Fruit fly (Drosophila melanogaster) whole organism, embryonic: ENCODE data around the gene Tob.
A peak's percentile ranks its signal among the peaks of the same experiment; 100 is the strongest.

Source experiments
- Bdp1 ChIP-seq: fragments of 200-800 bp; sonication (Bioruptor generic); optimal IDR thresholded peaks from 3 replicates; lab custom pipeline; 2016; ENCODE audit warnings: missing biosample characterization, missing genetic modification characterization
- CG11560 ChIP-seq: fragments of 200-800 bp; sonication (Bioruptor generic); IDR thresholded peaks from 3 replicates; pipeline ENCODE4 v1.3.6; 2022; ENCODE audit warnings: missing biosample characterization, missing genetic modification characterization
- CG12659 ChIP-seq: fragments of 200-800 bp; sonication (Bioruptor generic); optimal IDR thresholded peaks from 3 replicates; lab custom pipeline; 2017; ENCODE audit warnings: mild to moderate bottlenecking, missing biosample characterization, missing genetic modification reagents, missing genetic modification characterization
- CG12744 ChIP-seq: fragments of 200-800 bp; sonication (Bioruptor generic); optimal IDR thresholded peaks from 2 replicates; lab custom pipeline; 2016; ENCODE audit warnings: missing biosample characterization, missing genetic modification characterization
- CG13123 ChIP-seq: fragments of 200-800 bp; sonication (Bioruptor generic); optimal IDR thresholded peaks from 2 replicates; lab custom pipeline; 2016; ENCODE audit warnings: missing biosample characterization, missing genetic modification characterization
- CG13287 ChIP-seq: fragments of 200-800 bp; sonication (Bioruptor generic); IDR thresholded peaks from 2 replicates; pipeline ENCODE4 v1.3.6; 2022; ENCODE audit warnings: missing biosample characterization, missing genetic modification characterization; ENCODE audit not compliant: partially characterized antibody
- CG13894 ChIP-seq: fragments of 200-800 bp; sonication (Bioruptor generic); optimal IDR thresholded peaks from 3 replicates; lab custom pipeline; 2018; ENCODE audit warnings: missing biosample characterization, mild to moderate bottlenecking, missing genetic modification characterization, moderate library complexity
- CG15514 ChIP-seq: fragments of 200-800 bp; sonication (Bioruptor generic); optimal IDR thresholded peaks from 3 replicates; lab custom pipeline; 2017; ENCODE audit warnings: missing biosample characterization, missing genetic modification characterization, mild to moderate bottlenecking, moderate library complexity, missing genetic modification reagents
- CG1603 ChIP-seq: fragments of 200-800 bp; sonication (Bioruptor generic); optimal IDR thresholded peaks from 2 replicates; lab custom pipeline; 2019; ENCODE audit warnings: missing biosample characterization, mild to moderate bottlenecking, missing genetic modification characterization, moderate library complexity
- CG17359 ChIP-seq: fragments of 200-800 bp; sonication (Bioruptor generic); optimal IDR thresholded peaks from 3 replicates; lab custom pipeline; 2018; ENCODE audit warnings: missing biosample characterization, mild to moderate bottlenecking, missing genetic modification characterization, moderate library complexity
- CG17829 ChIP-seq: fragments of 200-800 bp; optimal IDR thresholded peaks from 2 replicates; lab custom pipeline; 2019; ENCODE audit warnings: missing biosample characterization, mild to moderate bottlenecking, missing genetic modification characterization, moderate library complexity
- CG18476 ChIP-seq: fragments of 200-800 bp; sonication (Bioruptor generic); optimal IDR thresholded peaks from 2 replicates; lab custom pipeline; 2016; ENCODE audit warnings: missing biosample characterization, mild to moderate bottlenecking, missing genetic modification characterization
- CG2120 ChIP-seq: fragments of 200-800 bp; sonication (Bioruptor generic); optimal IDR thresholded peaks from 3 replicates; lab custom pipeline; 2016; ENCODE audit warnings: missing biosample characterization, missing genetic modification characterization
- CG3065 ChIP-seq: fragments of 200-800 bp; sonication (Bioruptor generic); optimal IDR thresholded peaks from 2 replicates; lab custom pipeline; 2016; ENCODE audit warnings: missing biosample characterization, missing genetic modification characterization
- CG31224 ChIP-seq: fragments of 200-800 bp; sonication (Bioruptor generic); IDR thresholded peaks from 2 replicates; pipeline ENCODE4 v1.3.6; 2022; ENCODE audit warnings: missing biosample characterization, missing genetic modification characterization
- CG4617 ChIP-seq: fragments of 200-800 bp; sonication (Bioruptor generic); optimal IDR thresholded peaks from 3 replicates; lab custom pipeline; 2016; ENCODE audit warnings: missing biosample characterization, missing genetic modification characterization, borderline replicate concordance
- CG4820 ChIP-seq: fragments of 200-800 bp; sonication (Bioruptor generic); optimal IDR thresholded peaks from 3 replicates; lab custom pipeline; 2016; ENCODE audit warnings: missing biosample characterization, missing genetic modification characterization
- CG4854 ChIP-seq: fragments of 200-800 bp; sonication (Bioruptor generic); optimal IDR thresholded peaks from 2 replicates; lab custom pipeline; 2016; ENCODE audit warnings: missing biosample characterization, missing genetic modification characterization, inconsistent platforms
- CG6683 ChIP-seq: fragments of 200-800 bp; sonication (Bioruptor generic); optimal IDR thresholded peaks from 2 replicates; lab custom pipeline; 2017; ENCODE audit warnings: missing biosample characterization, mild to moderate bottlenecking, missing genetic modification characterization, missing genetic modification reagents
- CG8290 ChIP-seq, 3 experiments: fragments of 200-800 bp; sonication (Bioruptor generic); optimal IDR thresholded peaks; 2 replicates each; lab custom pipeline; 2016 to 2019; ENCODE audit warnings: missing biosample characterization in 3 of 3, missing genetic modification characterization in 3 of 3, mild to moderate bottlenecking in 2 of 3, moderate library complexity in 1 of 3
- CG9437 ChIP-seq: fragments of 200-800 bp; sonication (Bioruptor generic); optimal IDR thresholded peaks from 2 replicates; lab custom pipeline; 2018; ENCODE audit warnings: missing biosample characterization, mild to moderate bottlenecking, missing genetic modification characterization
- Camta ChIP-seq: fragments of 200-800 bp; sonication (Bioruptor generic); optimal IDR thresholded peaks from 2 replicates; lab custom pipeline; 2016; ENCODE audit warnings: missing biosample characterization, missing genetic modification characterization
- CoRest ChIP-seq: fragments of 200-800 bp; sonication (Bioruptor generic); optimal IDR thresholded peaks from 3 replicates; lab custom pipeline; 2018; ENCODE audit warnings: missing biosample characterization, mild to moderate bottlenecking, missing genetic modification characterization, moderate library complexity
- D ChIP-seq, 2 experiments: fragments of 200-800 bp in 1 of 2; fragments of >200 bp in 1 of 2; sonication (Bioruptor generic) in 1 of 2; optimal IDR thresholded peaks; 2 replicates in 1 of 2; 3 replicates in 1 of 2; lab custom pipeline; 2017; ENCODE audit warnings: mild to moderate bottlenecking in 1 of 2, missing biosample characterization in 1 of 2, missing genetic modification characterization in 1 of 2, missing genetic modification reagents in 1 of 2
- Dp ChIP-seq: fragments of 200-800 bp; sonication (Bioruptor generic); optimal IDR thresholded peaks from 2 replicates; lab custom pipeline; 2018; ENCODE audit warnings: missing biosample characterization, mild to moderate bottlenecking, missing genetic modification characterization, moderate library complexity
- Dref ChIP-seq: fragments of 200-800 bp; sonication (Bioruptor generic); IDR thresholded peaks from 2 replicates; pipeline ENCODE4 v1.3.6; 2022; ENCODE audit warnings: missing biosample characterization, missing genetic modification characterization
- Ets65A ChIP-seq: fragments of 200-800 bp; sonication (Bioruptor generic); peaks from one replicate; lab custom pipeline; 2016; ENCODE audit warnings: missing biosample characterization, missing genetic modification characterization
- MBD-R2 ChIP-seq: fragments of 200-800 bp; sonication (Bioruptor generic); IDR thresholded peaks from 2 replicates; pipeline ENCODE4 v1.3.6; 2022; ENCODE audit warnings: missing biosample characterization, missing genetic modification characterization
- Med ChIP-seq: fragments of 200-800 bp; sonication (Bioruptor generic); peaks from one replicate; lab custom pipeline; 2016; ENCODE audit warnings: missing biosample characterization, missing genetic modification characterization, mild to moderate bottlenecking, inconsistent platforms, moderate library complexity
- YL-1 ChIP-seq: fragments of 200-800 bp; sonication (Bioruptor generic); optimal IDR thresholded peaks from 3 replicates; lab custom pipeline; 2017; ENCODE audit warnings: missing biosample characterization, mild to moderate bottlenecking, missing genetic modification characterization
- bigmax ChIP-seq: fragments of 200-800 bp; sonication (Bioruptor generic); optimal IDR thresholded peaks from 2 replicates; lab custom pipeline; 2018; ENCODE audit warnings: missing biosample characterization, mild to moderate bottlenecking, missing genetic modification characterization
- chinmo ChIP-seq: fragments of 200-800 bp; sonication (Bioruptor generic); IDR thresholded peaks from 4 replicates; pipeline ENCODE4 v1.3.6; 2022; ENCODE audit warnings: missing biosample characterization, missing genetic modification characterization; ENCODE audit not compliant: partially characterized antibody
- ci ChIP-seq: fragments of 200-800 bp; sonication (Bioruptor generic); IDR thresholded peaks from 3 replicates; pipeline ENCODE4 v1.3.6; 2022; ENCODE audit warnings: missing biosample characterization, missing genetic modification characterization
- fd102C ChIP-seq: fragments of 200-800 bp; sonication (Bioruptor generic); optimal IDR thresholded peaks from 2 replicates; lab custom pipeline; 2018; ENCODE audit warnings: missing biosample characterization, mild to moderate bottlenecking, missing genetic modification characterization, moderate library complexity
- gfzf ChIP-seq: fragments of 200-800 bp; sonication (Bioruptor generic); optimal IDR thresholded peaks from 2 replicates; lab custom pipeline; 2016; ENCODE audit warnings: missing biosample characterization, mild to moderate bottlenecking, missing genetic modification characterization, moderate library complexity
- gro ChIP-seq: fragments of 200-800 bp; sonication (Bioruptor generic); optimal IDR thresholded peaks from 2 replicates; lab custom pipeline; 2016; ENCODE audit warnings: missing biosample characterization, missing genetic modification characterization
- hbn ChIP-seq: fragments of 200-800 bp; sonication (Bioruptor generic); IDR thresholded peaks from 2 replicates; pipeline ENCODE4 v1.3.6; 2022; ENCODE audit warnings: missing biosample characterization, missing genetic modification characterization; ENCODE audit not compliant: partially characterized antibody
- hth ChIP-seq: fragments of >200 bp; optimal IDR thresholded peaks from 2 replicates; lab custom pipeline; 2017; ENCODE audit warnings: inconsistent platforms
- jumu ChIP-seq: fragments of 200-800 bp; sonication (Bioruptor generic); optimal IDR thresholded peaks from 3 replicates; lab custom pipeline; 2016; ENCODE audit warnings: missing biosample characterization, missing genetic modification characterization
- lov ChIP-seq, 2 experiments: fragments of 200-800 bp in 1 of 2; fragments of >200 bp in 1 of 2; sonication (Bioruptor generic) in 1 of 2; IDR thresholded peaks in 1 of 2; optimal IDR thresholded peaks in 1 of 2; 2 replicates in 1 of 2; 3 replicates in 1 of 2; pipeline versions ENCODE4 v1.3.6 to Lab custom; 2017 to 2022; ENCODE audit warnings: missing biosample characterization in 1 of 2, missing genetic modification characterization in 1 of 2
- mld ChIP-seq: fragments of 200-800 bp; sonication (Bioruptor generic); IDR thresholded peaks from 3 replicates; pipeline ENCODE4 v1.3.6; 2022; ENCODE audit warnings: missing biosample characterization, missing genetic modification characterization; ENCODE audit not compliant: partially characterized antibody
- pb ChIP-seq: fragments of 200-800 bp; sonication (Bioruptor generic); optimal IDR thresholded peaks from 3 replicates; lab custom pipeline; 2016; ENCODE audit warnings: missing biosample characterization, missing genetic modification characterization
- run ChIP-seq: fragments of 200-800 bp; sonication (Bioruptor generic); optimal IDR thresholded peaks from 3 replicates; lab custom pipeline; 2018; ENCODE audit warnings: missing biosample characterization, mild to moderate bottlenecking, missing genetic modification characterization
- scrt ChIP-seq: fragments of 200-800 bp; sonication (Bioruptor generic); optimal IDR thresholded peaks from 2 replicates; lab custom pipeline; 2018; ENCODE audit warnings: missing biosample characterization, mild to moderate bottlenecking, missing genetic modification characterization, moderate library complexity
- tup ChIP-seq: fragments of 200-800 bp; sonication (Bioruptor generic); optimal IDR thresholded peaks from 2 replicates; lab custom pipeline; 2016; ENCODE audit warnings: missing biosample characterization, mild to moderate bottlenecking, missing genetic modification characterization, moderate library complexity
- unc-4 ChIP-seq: fragments of 200-800 bp; sonication (Bioruptor generic); IDR thresholded peaks from 2 replicates; pipeline ENCODE4 v1.3.6; 2022; ENCODE audit warnings: missing biosample characterization, missing genetic modification characterization; ENCODE audit not compliant: partially characterized antibody
- vnd ChIP-seq: fragments of 200-800 bp; sonication (Bioruptor generic); IDR thresholded peaks from 3 replicates; pipeline ENCODE4 v1.3.6; 2022; ENCODE audit warnings: missing biosample characterization, missing genetic modification characterization; ENCODE audit not compliant: partially characterized antibody
- wdn ChIP-seq: fragments of 200-800 bp; sonication (Bioruptor generic); IDR thresholded peaks from 2 replicates; pipeline ENCODE4 v1.3.6; 2022; ENCODE audit warnings: missing biosample characterization, missing genetic modification characterization

Gene Tob

DNA sequence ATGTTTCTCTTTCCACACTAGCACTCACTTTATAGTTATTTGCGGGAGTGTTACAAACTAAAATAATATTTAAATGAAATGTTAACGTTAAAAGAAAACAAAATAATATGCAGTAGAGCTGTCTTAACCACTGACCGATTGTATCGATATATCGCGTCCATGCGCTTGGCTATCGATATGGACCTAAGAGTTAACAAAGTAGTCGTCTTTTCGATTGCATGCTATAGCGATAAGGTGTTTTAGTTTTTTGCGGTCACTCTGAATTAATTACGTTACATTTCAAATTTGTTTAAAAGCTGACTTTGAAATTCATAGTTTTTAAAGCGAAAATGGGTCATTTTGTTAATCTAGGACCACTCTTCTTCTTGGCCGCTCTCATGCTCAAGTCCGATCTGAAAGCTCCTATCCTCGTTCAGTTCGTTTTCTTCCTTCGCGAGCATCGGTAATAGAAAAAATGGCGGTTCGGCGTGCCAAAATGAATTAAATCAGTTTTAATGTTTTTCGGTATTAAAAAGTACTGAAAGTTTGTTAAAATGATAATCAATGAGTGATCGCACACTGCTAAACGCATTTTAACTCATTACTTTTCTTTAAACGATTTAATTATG, 17.8 kb downstream of the Tob start, which contains the start of gene Nipsnap:
Nipsnap (minus strand) TSS at position 194 of the 608 bp plus-strand sequence.
- TF ChIP-seq CG1603 (tag; lab: Kevin White, UChicago) (peak; percentile 72), Camta (GFP tag; lab: Kevin White, UChicago) (no peak), mld (GFP tag; lab: Robert Waterston, UW) (peak; percentile 98), CG15514 (GFP tag; lab: Kevin White, UChicago) (peak; percentile 66), CG18476 (GFP tag; lab: Kevin White, UChicago) (no peak), YL-1 (GFP tag; lab: Kevin White, UChicago) (no peak), hth (no peak), gfzf (GFP tag; lab: Kevin White, UChicago) (peak; percentile 58), CG8290 (GFP tag; optimal IDR thresholded peaks at IDR 0.05; lab: Kevin White, UChicago) (peak; percentile 8), CG8290 (tag; optimal IDR thresholded peaks at IDR 0.05; lab: Kevin White, UChicago) (no peak), unc-4 (GFP tag; lab: Robert Waterston, UW) (peak; percentile 93), MBD-R2 (peak; percentile 51), CG9437 (GFP tag; lab: Kevin White, UChicago) (no peak), CG4820 (GFP tag; lab: Kevin White, UChicago) (no peak), run (tag; lab: Kevin White, UChicago) (no peak), CG3065 (GFP tag; lab: Kevin White, UChicago) (no peak), CG12659 (GFP tag; lab: Kevin White, UChicago) (peak; percentile 54), Ets65A (peak; percentile 82), lov (optimal IDR thresholded peaks at IDR 0.05; lab: Kevin White, UChicago) (no peak), lov (GFP tag; IDR thresholded peaks at IDR 0.05; lab: Robert Waterston, UW) (no peak), tup (GFP tag; lab: Kevin White, UChicago) (no peak), hbn (peak; percentile 92), vnd (GFP tag; lab: Robert Waterston, UW) (peak; percentile 97), fd102C (GFP tag; lab: Kevin White, UChicago) (no peak), D (optimal IDR thresholded peaks at IDR 0.05; lab: Kevin White, UChicago) (no peak), D (GFP tag; optimal IDR thresholded peaks at IDR 0.05; lab: Kevin White, UChicago) (no peak), pb (GFP tag; lab: Kevin White, UChicago) (no peak), CG31224 (GFP tag; lab: Robert Waterston, UW) (no peak), CG4617 (GFP tag; lab: Kevin White, UChicago) (peak; percentile 40), Med (GFP tag; lab: Kevin White, UChicago) (peak; percentile 61), CG2120 (GFP tag; lab: Kevin White, UChicago) (peak; percentile 13), CG13894 (tag; lab: Kevin White, UChicago) (no peak), Dref (peak; percentile 98), CG12744 (GFP tag; lab: Kevin White, UChicago) (peak; percentile 23), CG17829 (tag; lab: Kevin White, UChicago) (peak; percentile 20), ci (GFP tag; lab: Robert Waterston, UW) (no peak), Bdp1 (GFP tag; lab: Kevin White, UChicago) (no peak), CG4854 (GFP tag; lab: Kevin White, UChicago) (no peak), wdn (GFP tag; lab: Robert Waterston, UW) (no peak), CG6683 (GFP tag; lab: Kevin White, UChicago) (no peak), chinmo (peak; percentile 97; the same call in 3 of the 4 replicates), CG13287 (GFP tag; lab: Robert Waterston, UW) (peak; percentile 96), CG11560 (tag; lab: Robert Waterston, UW) (peak; percentile 88; the same call in 1 of the 3 replicates), scrt (GFP tag; lab: Kevin White, UChicago) (no peak), CoRest (peak; percentile 33), jumu (GFP tag; lab: Kevin White, UChicago) (no peak), CG13123 (GFP tag; lab: Kevin White, UChicago) (peak; percentile 4), Dp (GFP tag; lab: Kevin White, UChicago) (peak; percentile 56), bigmax (no peak), CG17359 (tag; lab: Kevin White, UChicago) (no peak), gro (GFP tag; lab: Kevin White, UChicago) (no peak)
